Worm (Caenorhabditis elegans): Measurements from ENCODE around the gene dhs-15.

ce11 chrV:2718688-2719185, 50.9 kb downstream of the dhs-15 start, which contains the start of gene srt-29:
- no peak for TF ChIP-seq arid-1 (GFP tag; conservative IDR thresholded peaks at IDR 0.05)
- TF ChIP-seq egl-43 (GFP tag; IDR thresholded peaks at IDR 0.05), result peak; percentile 55; the same call in 1 of the 2 replicates
- TF ChIP-seq unc-62 (GFP tag; optimal IDR thresholded peaks at IDR 0.05 in 1 of 2), result no peak
- no peak for TF ChIP-seq unc-62 (tag; optimal IDR thresholded peaks at IDR 0.05)
- TF ChIP-seq ceh-32 (tag; optimal IDR thresholded peaks at IDR 0.05; ENCODE audit: poor library complexity), result no peak
- no peak for TF ChIP-seq aly-2 (tag; optimal IDR thresholded peaks at IDR 0.05)
- TF ChIP-seq lim-7 (GFP tag; IDR thresholded peaks at IDR 0.05), result no peak
- TF ChIP-seq ces-1 (GFP tag; optimal IDR thresholded peaks at IDR 0.05), result no peak
- TF ChIP-seq nhr-76 (tag; optimal IDR thresholded peaks at IDR 0.05), result no peak
- no peak for TF ChIP-seq hlh-30 (tag; optimal IDR thresholded peaks at IDR 0.05; ENCODE audit: insufficient read depth)
